Worm (Caenorhabditis elegans) whole organism, young adult: ENCODE measurements around the gene ZC262.13.

ENCODE experiments used
- B0019.2 ChIP-seq: fragments of 200-800 bp; sonication (Bioruptor generic); conservative IDR thresholded peaks from 2 replicates; pipeline ENCODE4 v1.3.6; 2022; ENCODE audit warnings: missing genetic modification reagents, missing genetic modification characterization, missing compliant biosample characterization
- F22D6.2 ChIP-seq: sonication (generic microtip); optimal IDR thresholded peaks from 2 replicates; lab custom pipeline; 2016; ENCODE audit warnings: mild to moderate bottlenecking, missing genetic modification characterization, missing compliant biosample characterization
- F52B5.7 ChIP-seq: sonication (generic microtip); optimal IDR thresholded peaks from 2 replicates; lab custom pipeline; 2016; ENCODE audit warnings: mild to moderate bottlenecking, missing genetic modification characterization, missing compliant biosample characterization
- F55B11.4 ChIP-seq: sonication (generic microtip); optimal IDR thresholded peaks from 2 replicates; lab custom pipeline; 2016; ENCODE audit warnings: missing compliant biosample characterization, missing genetic modification characterization, borderline replicate concordance; ENCODE audit not compliant: insufficient read depth
- Y79H2A.3 ChIP-seq: fragments of 200-800 bp; sonication (Bioruptor generic); conservative IDR thresholded peaks from 2 replicates; pipeline ENCODE4 v1.3.6; 2022; ENCODE audit warnings: missing genetic modification reagents, missing genetic modification characterization, missing compliant biosample characterization
- ama-1 ChIP-seq, 3 experiments: fragments of 150-350 bp in 1 of 3; sonication (generic microtip) in 2 of 3; optimal IDR thresholded peaks; 2 replicates each; lab custom pipeline; 2014 to 2018; ENCODE audit warnings: missing biosample characterization in 2 of 3, missing genetic modification characterization in 2 of 3, missing genetic modification reagents in 2 of 3
- cebp-2 ChIP-seq: fragments of 200-800 bp; sonication (Bioruptor generic); IDR thresholded peaks from 2 replicates; pipeline ENCODE4 v1.3.6; 2022; ENCODE audit warnings: missing genetic modification characterization, missing compliant biosample characterization
- hmg-20 ChIP-seq: fragments of 200-800 bp; sonication (Bioruptor generic); IDR thresholded peaks from 2 replicates; pipeline ENCODE4 v1.3.6; 2022; ENCODE audit warnings: missing genetic modification reagents, missing genetic modification characterization, missing compliant biosample characterization
- madf-8 ChIP-seq: fragments of 200-800 bp; sonication (Bioruptor generic); conservative IDR thresholded peaks from 2 replicates; pipeline ENCODE4 v1.3.6; 2022; ENCODE audit warnings: missing genetic modification reagents, missing genetic modification characterization, missing compliant biosample characterization
- pbrm-1 ChIP-seq: fragments of 200-800 bp; sonication (Bioruptor generic); IDR thresholded peaks from 2 replicates; pipeline ENCODE4 v1.3.6; 2022; ENCODE audit warnings: missing genetic modification reagents, missing genetic modification characterization, missing compliant biosample characterization
- snpc-1.3 ChIP-seq: sonication (generic microtip); optimal IDR thresholded peaks from 2 replicates; lab custom pipeline; 2017; ENCODE audit warnings: missing genetic modification characterization, mild to moderate bottlenecking, missing compliant biosample characterization, antibody characterized with exemption, moderate library complexity, missing genotype, missing genetic modification reagents; ENCODE audit not compliant: insufficient read depth
- unc-62 ChIP-seq: fragments of 150-350 bp; optimal IDR thresholded peaks from 2 replicates; lab custom pipeline; 2014; ENCODE audit warnings: missing biosample characterization, missing genetic modification reagents, missing genetic modification characterization
- xnd-1 ChIP-seq: sonication (generic microtip); optimal IDR thresholded peaks from 2 replicates; lab custom pipeline; 2016; ENCODE audit warnings: missing genotype, missing genetic modification reagents, missing genetic modification characterization, missing compliant biosample characterization

DNA sequence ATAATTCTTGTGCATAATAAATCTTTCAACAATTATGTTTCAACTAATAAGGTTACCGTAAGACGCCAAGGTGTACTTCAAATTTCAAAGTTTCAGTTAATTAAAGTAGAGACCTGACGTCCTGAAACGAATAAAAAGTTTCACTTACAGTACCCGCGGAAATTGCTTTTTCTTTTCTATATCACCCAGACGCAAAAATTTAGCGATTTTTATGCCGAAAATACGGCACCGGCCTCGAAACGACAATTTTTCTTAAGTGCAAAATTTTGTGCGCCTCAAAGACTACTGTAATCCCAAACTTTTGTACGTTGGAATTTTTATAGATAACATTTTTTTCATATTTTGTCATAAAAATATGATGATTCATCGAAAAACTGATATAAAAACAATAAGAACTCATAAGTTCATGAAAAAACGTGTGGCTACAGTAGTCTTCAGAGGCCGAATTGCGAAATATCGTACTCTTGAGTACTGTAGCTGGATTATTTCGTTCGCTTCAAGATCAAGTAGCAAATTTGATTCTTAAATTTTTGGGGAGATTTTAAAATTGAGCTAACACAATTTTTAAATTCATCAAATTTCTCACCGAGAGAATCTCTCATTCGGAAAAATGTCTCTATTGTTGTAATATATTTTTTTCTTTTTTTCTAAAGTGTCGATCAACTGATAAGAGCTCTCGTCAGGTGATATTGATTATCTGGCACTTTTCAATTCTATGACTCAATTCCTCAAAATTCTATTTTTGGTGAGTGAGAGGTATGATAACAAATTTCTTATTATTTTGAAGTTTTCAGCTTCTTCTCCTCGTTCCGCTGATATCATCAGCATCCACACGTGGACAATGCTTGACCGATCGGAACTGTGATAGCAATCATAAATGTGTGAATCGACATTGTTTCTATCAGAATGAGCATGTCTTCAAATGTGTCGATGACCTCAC is at the start of gene ZC262.13:
- no peak for TF ChIP-seq madf-8 (GFP tag; lab: Robert Waterston, UW)
- no peak for TF ChIP-seq B0019.2
- TF ChIP-seq F22D6.2 (tag; lab: Kevin White, UChicago) = no peak
- TF ChIP-seq F52B5.7 (tag; lab: Kevin White, UChicago) = no peak
- TF ChIP-seq snpc-1.3 = no peak
- TF ChIP-seq F55B11.4 = no peak
- no peak for TF ChIP-seq pbrm-1 (GFP tag; lab: Robert Waterston, UW)
- TF ChIP-seq hmg-20 (GFP tag; lab: Robert Waterston, UW) = no peak
- no peak for TF ChIP-seq cebp-2 (GFP tag; lab: Robert Waterston, UW)
- TF ChIP-seq xnd-1 (tag; lab: Kevin White, UChicago) = no peak
- no peak for TF ChIP-seq ama-1 (optimal IDR thresholded peaks at IDR 0.05; lab: Kevin White, UChicago)
- no peak for TF ChIP-seq ama-1 (GFP tag; optimal IDR thresholded peaks at IDR 0.05; lab: Kevin White, UChicago)
- no peak for TF ChIP-seq unc-62 (GFP tag; lab: Kevin White, UChicago)
- peak; percentile 30; the same call in 1 of the 2 replicates for TF ChIP-seq Y79H2A.3 (GFP tag; lab: Robert Waterston, UW)
